Worm (Caenorhabditis elegans) whole organism, early embryonic: ENCODE measurements around the gene sra-1.

Experiments
- B0310.2 ChIP-seq: sonication (generic microtip); optimal IDR thresholded peaks from 2 replicates; lab custom pipeline; 2016; ENCODE audit warnings: mild to moderate bottlenecking, missing genetic modification characterization, missing compliant biosample characterization
- F13C5.2 ChIP-seq: sonication (generic microtip); optimal IDR thresholded peaks from 2 replicates; lab custom pipeline; 2017; ENCODE audit warnings: mild to moderate bottlenecking, missing genetic modification characterization, inconsistent platforms, missing compliant biosample characterization
- aly-1 ChIP-seq: sonication (generic microtip); optimal IDR thresholded peaks from 2 replicates; lab custom pipeline; 2016; ENCODE audit warnings: missing genetic modification characterization, missing compliant biosample characterization
- ama-1 ChIP-seq: fragments of 150-350 bp; optimal IDR thresholded peaks from 2 replicates; lab custom pipeline; 2014
- ets-7 ChIP-seq: sonication (generic microtip); optimal IDR thresholded peaks from 2 replicates; lab custom pipeline; 2016; ENCODE audit warnings: missing genotype, missing genetic modification characterization, missing compliant biosample characterization
- flt-1 ChIP-seq: fragments of 200-800 bp; sonication (Bioruptor generic); IDR thresholded peaks from 2 replicates; pipeline ENCODE4 v1.3.6; 2022; ENCODE audit warnings: missing genetic modification characterization, missing compliant biosample characterization
- hmg-4 ChIP-seq: fragments of 200-800 bp; sonication (Bioruptor generic); optimal IDR thresholded peaks from 2 replicates; lab custom pipeline; 2018; ENCODE audit warnings: mild to moderate bottlenecking, missing genetic modification characterization, missing compliant biosample characterization
- sea-1 ChIP-seq: fragments of 200-800 bp; sonication (Bioruptor generic); conservative IDR thresholded peaks from 2 replicates; pipeline ENCODE4 v1.3.6; 2022; ENCODE audit warnings: missing genetic modification characterization, missing compliant biosample characterization
- tbx-11 ChIP-seq: fragments of 200-800 bp; sonication (Bioruptor generic); IDR thresholded peaks from 2 replicates; pipeline ENCODE4 v1.3.6; 2022; ENCODE audit warnings: missing genetic modification characterization, missing compliant biosample characterization
- tbx-37 ChIP-seq: fragments of 200-800 bp; sonication (Bioruptor generic); conservative IDR thresholded peaks from 2 replicates; pipeline ENCODE4 v1.3.6; 2022; ENCODE audit warnings: missing genetic modification reagents, missing genetic modification characterization, missing compliant biosample characterization
- tra-4 ChIP-seq: sonication (generic microtip); optimal IDR thresholded peaks from 2 replicates; lab custom pipeline; 2017; ENCODE audit warnings: missing genetic modification characterization, missing compliant biosample characterization

- no peak for TF ChIP-seq ama-1
- no peak for TF ChIP-seq sea-1 (GFP tag; lab: Robert Waterston, UW)
- no peak for TF ChIP-seq B0310.2
- TF ChIP-seq tbx-11 (GFP tag; lab: Robert Waterston, UW), result no peak
- TF ChIP-seq flt-1, result no peak
- TF ChIP-seq hmg-4 (GFP tag; lab: Kevin White, UChicago), result no peak
- no peak for TF ChIP-seq aly-1
- TF ChIP-seq F13C5.2 (tag; lab: Kevin White, UChicago), result peak; percentile 8
- no peak for TF ChIP-seq tra-4 (tag; lab: Kevin White, UChicago)
- TF ChIP-seq tbx-37 (GFP tag; lab: Robert Waterston, UW), result no peak
- no peak for TF ChIP-seq ets-7 (tag; lab: Kevin White, UChicago)
Measured at ce11 chrII:9557437-9558150, 36.1 kb upstream of the sra-1 start, which contains the start of gene zfp-2.
